Worm (Caenorhabditis elegans) whole organism, L2 larva: ENCODE measurements around the gene C56C10.6.

ENCODE experiments used
- blmp-1 ChIP-seq: sonication (generic microtip); optimal IDR thresholded peaks from 2 replicates; lab custom pipeline; 2017; ENCODE audit warnings: missing genetic modification characterization, mild to moderate bottlenecking, missing compliant biosample characterization, antibody characterized with exemption, moderate library complexity; ENCODE audit not compliant: insufficient read depth
- elt-1 ChIP-seq: fragments of 150-350 bp; optimal IDR thresholded peaks from 2 replicates; lab custom pipeline; 2014; ENCODE audit warnings: missing biosample characterization, missing genetic modification characterization
- lin-39 ChIP-seq: fragments of 150-350 bp; optimal IDR thresholded peaks from 2 replicates; lab custom pipeline; 2014; ENCODE audit warnings: missing biosample characterization, missing genetic modification reagents, missing genetic modification characterization
- nhr-11 ChIP-seq: fragments of 150-350 bp; optimal IDR thresholded peaks from 2 replicates; lab custom pipeline; 2014; ENCODE audit warnings: missing biosample characterization, missing genetic modification characterization
- nhr-77 ChIP-seq: fragments of 150-350 bp; optimal IDR thresholded peaks from 2 replicates; lab custom pipeline; 2014; ENCODE audit warnings: missing biosample characterization, missing genetic modification characterization
- snpc-4 ChIP-seq: fragments of 150-350 bp; optimal IDR thresholded peaks from 2 replicates; lab custom pipeline; 2014; ENCODE audit warnings: missing biosample characterization, missing genetic modification characterization
- unc-39 ChIP-seq: fragments of 150-350 bp; optimal IDR thresholded peaks from 2 replicates; lab custom pipeline; 2014; ENCODE audit warnings: missing biosample characterization, missing genetic modification characterization
- ztf-1 ChIP-seq: fragments of 200-800 bp; sonication (Bioruptor generic); conservative IDR thresholded peaks from 2 replicates; pipeline ENCODE4 v1.3.6; 2022; ENCODE audit warnings: missing genetic modification characterization, missing compliant biosample characterization

ce11 chrII:6614500-6614899 lies 33.4 kb upstream of the C56C10.6 start:
- no peak for TF ChIP-seq blmp-1 (tag; lab: Kevin White, UChicago)
- TF ChIP-seq lin-39 (tag; lab: Kevin White, UChicago): no peak
- TF ChIP-seq snpc-4 (tag; lab: Kevin White, UChicago): no peak
- no peak for TF ChIP-seq nhr-77 (tag; lab: Kevin White, UChicago)
- TF ChIP-seq ztf-1 (GFP tag; lab: Robert Waterston, UW): no peak
- TF ChIP-seq nhr-11: no peak
- TF ChIP-seq unc-39 (tag; lab: Kevin White, UChicago): no peak
- TF ChIP-seq elt-1: no peak
